Worm (Caenorhabditis elegans) whole organism, young adult: ENCODE data around the gene nhr-138.

ENCODE experiments used
- B0035.1 ChIP-seq: sonication (generic microtip); optimal IDR thresholded peaks from 2 replicates; lab custom pipeline; 2016; ENCODE audit warnings: missing genetic modification characterization, mild to moderate bottlenecking, missing compliant biosample characterization, missing genotype, missing genetic modification reagents
- D2030.7 ChIP-seq: fragments of 200-800 bp; sonication (Bioruptor generic); IDR thresholded peaks from 2 replicates; pipeline ENCODE4 v1.3.6; 2022; ENCODE audit warnings: missing genetic modification reagents, missing genetic modification characterization, missing compliant biosample characterization
- F23B12.7 ChIP-seq: sonication (generic microtip); optimal IDR thresholded peaks from 2 replicates; lab custom pipeline; 2017; ENCODE audit warnings: missing genetic modification characterization, mild to moderate bottlenecking, missing compliant biosample characterization, antibody characterized with exemption, moderate library complexity; ENCODE audit not compliant: insufficient read depth
- F39B2.1 ChIP-seq: fragments of 200-800 bp; sonication (Bioruptor generic); IDR thresholded peaks from 2 replicates; pipeline ENCODE4 v1.3.6; 2022; ENCODE audit warnings: missing genetic modification reagents, missing genetic modification characterization, missing compliant biosample characterization
- F49E8.2 ChIP-seq: sonication (generic microtip); optimal IDR thresholded peaks from 3 replicates; lab custom pipeline; 2017; ENCODE audit warnings: missing genetic modification characterization, mild to moderate bottlenecking, missing compliant biosample characterization, antibody characterized with exemption, moderate library complexity; ENCODE audit not compliant: insufficient read depth
- F52B5.7 ChIP-seq: sonication (generic microtip); optimal IDR thresholded peaks from 2 replicates; lab custom pipeline; 2016; ENCODE audit warnings: mild to moderate bottlenecking, missing genetic modification characterization, missing compliant biosample characterization
- K11D2.4 ChIP-seq: fragments of 200-800 bp; sonication (Bioruptor generic); IDR thresholded peaks from 2 replicates; pipeline ENCODE4 v1.3.6; 2022; ENCODE audit warnings: missing genetic modification reagents, missing genetic modification characterization, missing compliant biosample characterization
- T07F8.4 ChIP-seq: sonication (generic microtip); optimal IDR thresholded peaks from 2 replicates; lab custom pipeline; 2016; ENCODE audit warnings: mild to moderate bottlenecking, missing genetic modification characterization, moderate library complexity, missing compliant biosample characterization
- Y56A3A.18 ChIP-seq: fragments of 200-800 bp; sonication (Bioruptor generic); IDR thresholded peaks from 2 replicates; pipeline ENCODE4 v1.3.6; 2022; ENCODE audit warnings: missing genetic modification reagents, missing genetic modification characterization, missing compliant biosample characterization
- Y67H2A.10 ChIP-seq: fragments of 200-800 bp; sonication (Bioruptor generic); conservative IDR thresholded peaks from 2 replicates; pipeline ENCODE4 v1.3.6; 2022; ENCODE audit warnings: missing genetic modification reagents, missing genetic modification characterization, missing compliant biosample characterization
- attf-3 ChIP-seq: fragments of 200-800 bp; sonication (Bioruptor generic); conservative IDR thresholded peaks from 2 replicates; pipeline ENCODE4 v1.3.6; 2022; ENCODE audit warnings: missing genetic modification reagents, missing genetic modification characterization, missing compliant biosample characterization
- bed-1 ChIP-seq: fragments of 200-800 bp; sonication (Bioruptor generic); IDR thresholded peaks from 2 replicates; pipeline ENCODE4 v1.3.6; 2022; ENCODE audit warnings: missing genetic modification reagents, missing genetic modification characterization, missing compliant biosample characterization
- bed-2 ChIP-seq: fragments of 200-800 bp; sonication (Bioruptor generic); IDR thresholded peaks from 2 replicates; pipeline ENCODE4 v1.3.6; 2022; ENCODE audit warnings: missing genetic modification reagents, missing genetic modification characterization, missing compliant biosample characterization
- ccch-3 ChIP-seq: fragments of 200-800 bp; sonication (Bioruptor generic); optimal IDR thresholded peaks from 2 replicates; lab custom pipeline; 2018; ENCODE audit warnings: mild to moderate bottlenecking, missing genetic modification characterization, missing compliant biosample characterization
- cebp-1 ChIP-seq, 2 experiments: fragments of 200-800 bp in 1 of 2; sonication (Bioruptor generic) in 1 of 2; sonication (generic microtip) in 1 of 2; IDR thresholded peaks in 1 of 2; optimal IDR thresholded peaks in 1 of 2; 2 replicates each; pipeline versions ENCODE4 v1.3.6 to Lab custom; 2017 to 2022; ENCODE audit warnings: missing compliant biosample characterization in 2 of 2, missing genetic modification characterization in 2 of 2, mild to moderate bottlenecking in 1 of 2, missing genetic modification reagents in 1 of 2, moderate library complexity in 1 of 2
- egrh-3 ChIP-seq: fragments of 200-800 bp; sonication (Bioruptor generic); IDR thresholded peaks from 2 replicates; pipeline ENCODE4 v1.3.6; 2022; ENCODE audit warnings: missing genetic modification reagents, missing genetic modification characterization, missing compliant biosample characterization
- ekl-4 ChIP-seq: fragments of 200-800 bp; sonication (Bioruptor generic); IDR thresholded peaks from 2 replicates; pipeline ENCODE4 v1.3.6; 2022; ENCODE audit warnings: missing genetic modification reagents, missing genetic modification characterization, missing compliant biosample characterization
- gei-17 ChIP-seq: fragments of 200-800 bp; sonication (Bioruptor generic); optimal IDR thresholded peaks from 2 replicates; lab custom pipeline; 2018; ENCODE audit warnings: mild to moderate bottlenecking, missing genetic modification characterization, missing compliant biosample characterization
- hmg-20 ChIP-seq: fragments of 200-800 bp; sonication (Bioruptor generic); IDR thresholded peaks from 2 replicates; pipeline ENCODE4 v1.3.6; 2022; ENCODE audit warnings: missing genetic modification reagents, missing genetic modification characterization, missing compliant biosample characterization
- let-607 ChIP-seq, 2 experiments: fragments of 200-800 bp in 1 of 2; sonication (Bioruptor generic) in 1 of 2; sonication (generic microtip) in 1 of 2; optimal IDR thresholded peaks; 2 replicates each; lab custom pipeline; 2016 to 2018; ENCODE audit warnings: mild to moderate bottlenecking in 2 of 2, missing compliant biosample characterization in 2 of 2, missing genetic modification characterization in 2 of 2, moderate library complexity in 2 of 2, missing genotype in 1 of 2
- lin-35 ChIP-seq, 3 experiments: fragments of 150-350 bp in 2 of 3; sonication (generic microtip) in 1 of 3; optimal IDR thresholded peaks; 2 replicates each; lab custom pipeline; 2014 to 2018; ENCODE audit warnings: missing biosample characterization in 3 of 3, missing genetic modification characterization in 3 of 3, missing genetic modification reagents in 3 of 3
- lin-40 ChIP-seq: sonication (generic microtip); optimal IDR thresholded peaks from 2 replicates; lab custom pipeline; 2016; ENCODE audit warnings: missing genetic modification characterization, mild to moderate bottlenecking, missing compliant biosample characterization, missing genotype, missing genetic modification reagents
- lin-54 ChIP-seq: fragments of 200-800 bp; sonication (Bioruptor generic); optimal IDR thresholded peaks from 2 replicates; lab custom pipeline; 2018; ENCODE audit warnings: mild to moderate bottlenecking, missing genetic modification characterization, missing compliant biosample characterization
- lsl-1 ChIP-seq: fragments of 200-800 bp; sonication (Bioruptor generic); optimal IDR thresholded peaks from 2 replicates; lab custom pipeline; 2018; ENCODE audit warnings: mild to moderate bottlenecking, missing genetic modification characterization, moderate library complexity, missing compliant biosample characterization
- lsy-27 ChIP-seq: sonication (generic microtip); optimal IDR thresholded peaks from 2 replicates; lab custom pipeline; 2017; ENCODE audit warnings: missing genetic modification characterization, mild to moderate bottlenecking, missing compliant biosample characterization, antibody characterized with exemption, missing genotype, borderline replicate concordance; ENCODE audit not compliant: insufficient read depth
- madf-3 ChIP-seq: fragments of 200-800 bp; sonication (Bioruptor generic); IDR thresholded peaks from 2 replicates; pipeline ENCODE4 v1.3.6; 2022; ENCODE audit warnings: missing genetic modification reagents, missing genetic modification characterization, missing compliant biosample characterization
- mcd-1 ChIP-seq: fragments of 200-800 bp; sonication (Bioruptor generic); IDR thresholded peaks from 2 replicates; pipeline ENCODE4 v1.3.6; 2022; ENCODE audit warnings: missing genetic modification reagents, missing genetic modification characterization, missing compliant biosample characterization
- mel-28 ChIP-seq: sonication (generic microtip); optimal IDR thresholded peaks from 2 replicates; lab custom pipeline; 2016; ENCODE audit warnings: borderline replicate concordance, mild to moderate bottlenecking, missing genetic modification characterization, missing compliant biosample characterization
- nfya-2 ChIP-seq: fragments of 200-800 bp; sonication (Bioruptor generic); IDR thresholded peaks from 2 replicates; pipeline ENCODE4 v1.3.6; 2022; ENCODE audit warnings: missing genetic modification reagents, missing genetic modification characterization, missing compliant biosample characterization
- nhr-179 ChIP-seq: sonication (generic microtip); optimal IDR thresholded peaks from 2 replicates; lab custom pipeline; 2016; ENCODE audit warnings: mild to moderate bottlenecking, missing genetic modification characterization, missing compliant biosample characterization
- nhr-80 ChIP-seq: sonication (generic microtip); optimal IDR thresholded peaks from 2 replicates; lab custom pipeline; 2016; ENCODE audit warnings: missing genetic modification characterization, missing compliant biosample characterization
- sea-2 ChIP-seq: fragments of 200-800 bp; sonication (Bioruptor generic); IDR thresholded peaks from 2 replicates; pipeline ENCODE4 v1.3.6; 2022; ENCODE audit warnings: missing genetic modification characterization, missing compliant biosample characterization
- sptf-2 ChIP-seq: fragments of 200-800 bp; sonication (Bioruptor generic); optimal IDR thresholded peaks from 2 replicates; lab custom pipeline; 2018; ENCODE audit warnings: mild to moderate bottlenecking, missing genetic modification characterization, missing compliant biosample characterization
- tlf-1 ChIP-seq: fragments of 200-800 bp; sonication (Bioruptor generic); optimal IDR thresholded peaks from 2 replicates; lab custom pipeline; 2018; ENCODE audit warnings: mild to moderate bottlenecking, missing genetic modification characterization, missing compliant biosample characterization
- unc-130 ChIP-seq: sonication (generic microtip); optimal IDR thresholded peaks from 2 replicates; lab custom pipeline; 2016; ENCODE audit warnings: missing genetic modification reagents, missing genetic modification characterization, missing compliant biosample characterization
- xnd-1 ChIP-seq: sonication (generic microtip); optimal IDR thresholded peaks from 2 replicates; lab custom pipeline; 2016; ENCODE audit warnings: missing genotype, missing genetic modification reagents, missing genetic modification characterization, missing compliant biosample characterization
- ztf-18 ChIP-seq: sonication (generic microtip); optimal IDR thresholded peaks from 2 replicates; lab custom pipeline; 2016; ENCODE audit warnings: missing genotype, mild to moderate bottlenecking, missing genetic modification characterization, missing compliant biosample characterization
- ztf-22 ChIP-seq: fragments of 200-800 bp; sonication (Bioruptor generic); optimal IDR thresholded peaks from 2 replicates; lab custom pipeline; 2018; ENCODE audit warnings: mild to moderate bottlenecking, missing genetic modification characterization, moderate library complexity, missing compliant biosample characterization
- ztf-26 ChIP-seq: sonication (generic microtip); optimal IDR thresholded peaks from 2 replicates; lab custom pipeline; 2017; ENCODE audit warnings: missing genetic modification characterization, missing compliant biosample characterization
- ztf-3 ChIP-seq: fragments of 200-800 bp; sonication (Bioruptor generic); optimal IDR thresholded peaks from 2 replicates; lab custom pipeline; 2018; ENCODE audit warnings: mild to moderate bottlenecking, missing genetic modification characterization, missing compliant biosample characterization

Gene nhr-138

ce11 chrIV:9709887-9710286, 15.2 kb upstream of the nhr-138 start, which contains the start of gene nhr-38:
Gene nhr-38 (plus strand): TSS chrIV:9710187.
- TF ChIP-seq bed-2 (GFP tag; lab: Robert Waterston, UW) (no peak), sea-2 (GFP tag; lab: Robert Waterston, UW) (no peak)

DNA sequence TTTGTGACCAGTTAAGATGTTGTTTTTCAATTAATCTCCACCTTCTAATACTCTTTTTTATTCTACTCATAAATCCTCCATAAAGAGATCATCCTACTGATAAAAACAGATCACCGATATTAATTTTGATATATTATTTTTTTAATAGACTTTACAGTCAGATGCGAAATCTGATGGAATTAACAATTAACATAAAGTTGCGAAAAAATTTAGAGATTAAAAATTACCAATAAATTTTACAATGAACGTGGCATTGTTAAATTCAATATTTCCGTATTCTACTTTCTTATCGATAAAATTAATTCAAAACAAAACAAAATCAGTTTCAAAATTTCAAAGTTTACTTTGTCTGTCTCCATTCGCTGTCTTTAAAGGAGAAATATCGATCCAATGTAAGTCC, 12.3 kb upstream of the nhr-138 start, which contains the start of gene K01H12.4:
Gene K01H12.4, plus strand, starts transcription at position 301 of the 400 bp plus-strand sequence.
- no peak for TF ChIP-seq egrh-3 (GFP tag; lab: Robert Waterston, UW)
- no peak for TF ChIP-seq F23B12.7
- no peak for TF ChIP-seq sptf-2 (GFP tag; lab: Kevin White, UChicago)
- TF ChIP-seq lin-40: no peak
- TF ChIP-seq F52B5.7 (tag; lab: Kevin White, UChicago): no peak
- TF ChIP-seq ztf-22 (GFP tag; lab: Kevin White, UChicago): no peak

- TF ChIP-seq madf-3 (GFP tag; lab: Robert Waterston, UW) (no peak), K11D2.4 (no peak), nfya-2 (no peak), mcd-1 (GFP tag; lab: Robert Waterston, UW) (no peak)
Measured at ce11 chrIV:9714264-9714663, 10.8 kb upstream of the nhr-138 start.

DNA sequence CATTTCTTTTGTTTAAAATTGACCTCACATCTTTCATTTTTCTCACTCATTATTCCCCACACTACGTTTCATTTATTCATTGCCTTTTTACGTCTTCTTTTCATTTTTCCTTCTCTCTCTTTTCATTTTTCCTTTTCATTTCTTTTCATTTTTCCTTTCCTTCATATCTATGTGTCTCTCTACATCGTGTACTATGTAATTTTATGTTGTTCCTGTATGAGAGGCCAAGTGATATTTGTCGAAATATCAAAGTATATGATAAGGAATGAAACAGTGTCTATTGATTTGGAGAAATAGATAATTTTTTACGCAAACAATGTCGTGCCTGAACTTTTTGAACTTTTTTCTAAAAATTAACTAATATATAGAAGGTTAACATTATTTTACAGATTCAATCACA, 8.6 kb upstream of the nhr-138 start:
- TF ChIP-seq ztf-22 (GFP tag; lab: Kevin White, UChicago) (no peak), nhr-80 (peak; percentile 72), lsl-1 (GFP tag; lab: Kevin White, UChicago) (no peak), xnd-1 (no peak), sptf-2 (GFP tag; lab: Kevin White, UChicago) (no peak), lin-35 (GFP tag; optimal IDR thresholded peaks at IDR 0.05; lab: Kevin White, UChicago) (no peak)

- TF ChIP-seq hmg-20 (GFP tag; lab: Robert Waterston, UW): no peak
- no peak for TF ChIP-seq B0035.1
- TF ChIP-seq nhr-80: no peak
- no peak for TF ChIP-seq bed-1
- TF ChIP-seq lsy-27 (tag; lab: Kevin White, UChicago): no peak
- no peak for TF ChIP-seq lin-54
- TF ChIP-seq ztf-26 (tag; lab: Kevin White, UChicago): no peak
- TF ChIP-seq cebp-1 (GFP tag; IDR thresholded peaks at IDR 0.05; lab: Robert Waterston, UW): no peak
- TF ChIP-seq cebp-1 (tag; optimal IDR thresholded peaks at IDR 0.05; lab: Kevin White, UChicago): no peak
- no peak for TF ChIP-seq ccch-3 (GFP tag; lab: Kevin White, UChicago)
- TF ChIP-seq gei-17 (GFP tag; lab: Kevin White, UChicago): no peak
- TF ChIP-seq attf-3 (GFP tag; lab: Robert Waterston, UW): no peak
- no peak for TF ChIP-seq tlf-1
- no peak for TF ChIP-seq ekl-4 (GFP tag; lab: Robert Waterston, UW)
Measured at ce11 chrIV:9717844-9718243, 7.2 kb upstream of the nhr-138 start.

ce11 chrIV:9718396-9718795, 6.7 kb upstream of the nhr-138 start:
- TF ChIP-seq D2030.7 (GFP tag; lab: Robert Waterston, UW): no peak
- no peak for TF ChIP-seq let-607 (tag; optimal IDR thresholded peaks at IDR 0.05; lab: Kevin White, UChicago)
- TF ChIP-seq nhr-179 (tag; lab: Kevin White, UChicago): no peak
- no peak for TF ChIP-seq T07F8.4 (tag; lab: Kevin White, UChicago)
- no peak for TF ChIP-seq madf-3 (GFP tag; lab: Robert Waterston, UW)
- TF ChIP-seq K11D2.4: peak; percentile 35; the same call in 1 of the 2 replicates
- TF ChIP-seq mel-28 (tag; lab: Kevin White, UChicago): no peak
- TF ChIP-seq Y67H2A.10 (GFP tag; lab: Robert Waterston, UW): no peak
- TF ChIP-seq ztf-22 (GFP tag; lab: Kevin White, UChicago): no peak
- no peak for TF ChIP-seq F49E8.2 (tag; lab: Kevin White, UChicago)
- no peak for TF ChIP-seq unc-130 (GFP tag; lab: Kevin White, UChicago)
- no peak for TF ChIP-seq F39B2.1 (GFP tag; lab: Robert Waterston, UW)
- no peak for TF ChIP-seq Y56A3A.18 (GFP tag; lab: Robert Waterston, UW)
- no peak for TF ChIP-seq ztf-3 (GFP tag; lab: Kevin White, UChicago)
- peak; percentile 9 for TF ChIP-seq ztf-18 (tag; lab: Kevin White, UChicago)
